Worm (Caenorhabditis elegans): ENCODE measurements around the gene cyn-3.

The cyn-3 gene

DNA sequence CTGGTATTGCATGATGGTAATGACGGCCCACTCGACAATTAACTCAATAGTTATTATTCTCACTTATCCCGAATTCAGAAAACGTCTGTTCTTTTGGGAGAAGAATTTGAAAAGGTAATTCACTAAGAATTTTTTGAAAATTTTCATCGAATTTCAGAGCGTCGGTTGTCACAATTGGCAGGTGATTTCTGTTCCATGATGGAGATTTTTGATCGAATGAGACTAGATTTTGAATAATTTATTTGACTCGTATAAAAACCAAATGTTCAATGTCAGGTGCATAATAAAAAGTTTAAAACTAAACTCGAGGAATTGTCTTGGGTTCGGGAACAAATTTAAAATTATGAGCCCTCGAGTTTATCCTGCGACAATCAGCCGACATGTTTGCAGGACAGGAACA lies 27.0 kb downstream of the cyn-3 start, which contains the start of gene sri-25:
sri-25 (plus strand) TSS at position 301 of the 400 bp plus-strand sequence.
- TF ChIP-seq zip-11 (GFP tag; IDR thresholded peaks at IDR 0.05) (no peak), nhr-25 (tag; optimal IDR thresholded peaks at IDR 0.05; ENCODE audit: borderline replicate concordance, insufficient read depth) (no peak), nhr-42 (GFP tag; IDR thresholded peaks at IDR 0.05) (no peak), set-16 (GFP tag; IDR thresholded peaks at IDR 0.05) (no peak), nhr-102 (tag; optimal IDR thresholded peaks at IDR 0.05) (no peak), aha-1 (tag) (no peak), lin-1 (GFP tag; IDR thresholded peaks at IDR 0.05) (no peak), F37D6.2 (tag; optimal IDR thresholded peaks at IDR 0.05) (no peak), duxl-1 (tag; optimal IDR thresholded peaks at IDR 0.05; ENCODE audit: poor library complexity) (no peak)

DNA sequence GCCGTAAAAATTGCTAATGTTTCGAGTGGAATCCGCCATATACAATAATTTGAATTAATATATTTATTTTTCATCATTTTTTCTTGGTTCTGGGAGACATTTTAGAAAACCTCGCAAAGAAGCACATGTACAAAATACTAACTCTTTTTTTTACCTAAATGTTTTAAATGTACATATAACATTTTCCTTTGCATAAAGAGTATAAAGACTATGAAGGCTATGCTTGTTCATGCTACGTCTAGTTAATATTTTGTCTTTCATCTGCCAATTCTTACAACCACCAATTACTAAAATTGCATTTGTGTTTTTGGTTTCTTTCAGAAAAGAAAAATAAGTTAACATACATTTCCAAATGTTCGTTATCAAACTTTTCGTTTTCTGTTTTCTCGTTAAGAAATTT lies 31.6 kb downstream of the cyn-3 start, which contains the start of gene irld-25:
irld-25 (plus strand) TSS at position 301 of the 400 bp plus-strand sequence.
- TF ChIP-seq dmd-6 (GFP tag; IDR thresholded peaks at IDR 0.05), result no peak
- TF ChIP-seq dmd-9 (GFP tag; IDR thresholded peaks at IDR 0.05), result no peak
- no peak for TF ChIP-seq lin-1 (GFP tag; IDR thresholded peaks at IDR 0.05)
- no peak for TF ChIP-seq Y5F2A.4 (GFP tag; optimal IDR thresholded peaks at IDR 0.05)
- no peak for TF ChIP-seq rbr-2 (tag; optimal IDR thresholded peaks at IDR 0.05)
- TF ChIP-seq ZK546.5 (tag; optimal IDR thresholded peaks at IDR 0.05), result no peak
- no peak for TF ChIP-seq ctbp-1 (GFP tag; IDR thresholded peaks at IDR 0.05)
- no peak for TF ChIP-seq pha-4 (GFP tag; IDR thresholded peaks at IDR 0.05)
- TF ChIP-seq pha-4 (tag; optimal IDR thresholded peaks at IDR 0.05), result no peak
- TF ChIP-seq nhr-42 (GFP tag; IDR thresholded peaks at IDR 0.05), result no peak
- no peak for TF ChIP-seq F10B5.3 (tag; optimal IDR thresholded peaks at IDR 0.05)

DNA sequence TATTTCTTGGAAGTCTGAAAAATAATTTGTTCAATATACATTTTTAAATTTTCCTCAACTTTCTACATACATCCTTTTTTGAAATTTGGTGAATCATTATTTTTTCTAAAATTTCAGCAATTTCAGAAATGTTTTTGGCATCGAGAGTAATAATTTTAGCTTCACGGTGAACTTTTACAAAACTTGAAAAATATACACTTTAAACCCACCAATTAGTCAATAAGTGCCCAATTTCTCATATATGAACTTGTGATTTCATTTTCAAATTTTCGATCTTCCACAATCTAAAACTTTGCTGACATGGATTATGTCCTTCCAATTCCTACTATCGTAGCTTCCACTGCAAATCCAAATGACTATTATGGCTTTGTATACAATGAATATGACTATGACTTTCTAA lies 33.9 kb downstream of the cyn-3 start, which contains the start of gene srw-24:
srw-24 (plus strand) TSS at position 301 of the 400 bp plus-strand sequence.
- TF ChIP-seq hif-1 (tag; optimal IDR thresholded peaks at IDR 0.05), result no peak
- no peak for TF ChIP-seq ZK546.5 (tag; optimal IDR thresholded peaks at IDR 0.05)
- TF ChIP-seq egl-27 (tag; optimal IDR thresholded peaks at IDR 0.05), result no peak
- no peak for TF ChIP-seq nhr-10 (tag; optimal IDR thresholded peaks at IDR 0.05)
- no peak for TF ChIP-seq dve-1 (tag; optimal IDR thresholded peaks at IDR 0.05; ENCODE audit: insufficient read depth)
- TF ChIP-seq aha-1 (tag), result no peak
- no peak for TF ChIP-seq lin-15B (tag; optimal IDR thresholded peaks at IDR 0.05)
- no peak for TF ChIP-seq F26F4.8 (GFP tag; conservative IDR thresholded peaks at IDR 0.05)

DNA sequence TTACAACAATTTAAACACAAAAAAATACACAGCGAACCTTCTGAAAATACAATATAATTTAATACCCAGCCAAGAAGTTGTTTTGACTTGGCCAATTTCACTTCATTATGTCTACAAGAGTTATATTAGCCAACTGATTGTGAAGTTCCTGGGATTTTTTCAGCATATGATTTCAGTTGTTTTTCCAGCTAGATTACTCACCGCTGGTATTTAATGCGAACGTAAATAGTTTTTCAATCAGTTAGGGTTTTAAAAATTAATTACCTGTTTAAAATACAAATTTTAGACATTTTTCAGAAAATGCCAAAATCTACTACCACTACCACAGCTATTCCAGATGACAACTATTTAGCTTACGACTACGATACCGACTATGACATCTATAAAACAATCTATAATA lies 35.9 kb downstream of the cyn-3 start, which contains the start of gene srw-14:
srw-14 (plus strand) TSS at position 301 of the 400 bp plus-strand sequence.
- TF ChIP-seq nhr-28 (tag; optimal IDR thresholded peaks at IDR 0.05) (no peak), aha-1 (tag) (no peak), nhr-237 (tag; optimal IDR thresholded peaks at IDR 0.05) (no peak), hlh-11 (tag; optimal IDR thresholded peaks at IDR 0.05) (no peak), lin-39 (tag; optimal IDR thresholded peaks at IDR 0.05) (no peak), daf-19 (GFP tag; conservative IDR thresholded peaks at IDR 0.05) (no peak), nhr-48 (tag; optimal IDR thresholded peaks at IDR 0.05) (no peak), dve-1 (tag; optimal IDR thresholded peaks at IDR 0.05; ENCODE audit: insufficient read depth) (no peak), ztf-7 (tag; optimal IDR thresholded peaks at IDR 0.05) (no peak), arid-1 (GFP tag; conservative IDR thresholded peaks at IDR 0.05) (no peak), ceh-28 (tag; optimal IDR thresholded peaks at IDR 0.05) (no peak), duxl-1 (tag; optimal IDR thresholded peaks at IDR 0.05; ENCODE audit: poor library complexity) (no peak), jun-1 (tag; optimal IDR thresholded peaks at IDR 0.05) (no peak), D1046.2 (GFP tag; IDR thresholded peaks at IDR 0.05) (no peak), nhr-42 (GFP tag; IDR thresholded peaks at IDR 0.05) (no peak), R02D3.7 (tag; optimal IDR thresholded peaks at IDR 0.05) (no peak), nhr-10 (tag; optimal IDR thresholded peaks at IDR 0.05) (no peak), php-3 (GFP tag; IDR thresholded peaks at IDR 0.05) (no peak)
